Fruit fly (Drosophila melanogaster) whole organism, embryonic: ENCODE data around the gene CG3862.

Experiments used
- CG11695 ChIP-seq: fragments of 200-800 bp; sonication (Bioruptor generic); IDR thresholded peaks from 3 replicates; pipeline ENCODE4 v1.3.6; 2022; ENCODE audit warnings: missing biosample characterization, missing genetic modification characterization
- CG13424 ChIP-seq: fragments of 200-800 bp; sonication (Bioruptor generic); optimal IDR thresholded peaks from 2 replicates; lab custom pipeline; 2019; ENCODE audit warnings: missing biosample characterization, mild to moderate bottlenecking, missing genetic modification characterization, moderate library complexity
- CG13624 ChIP-seq: fragments of 200-800 bp; sonication (Bioruptor generic); optimal IDR thresholded peaks from 2 replicates; lab custom pipeline; 2016; ENCODE audit warnings: missing biosample characterization, missing genetic modification characterization
- CG14014 ChIP-seq: fragments of 200-800 bp; sonication (Bioruptor generic); IDR thresholded peaks from 2 replicates; pipeline ENCODE4 v1.3.6; 2022; ENCODE audit warnings: missing biosample characterization, missing genetic modification characterization
- CG17802 ChIP-seq: fragments of 200-800 bp; sonication (Bioruptor generic); optimal IDR thresholded peaks from 2 replicates; lab custom pipeline; 2018; ENCODE audit warnings: missing biosample characterization, mild to moderate bottlenecking, missing genetic modification characterization, moderate library complexity
- CG18262 ChIP-seq: fragments of 200-800 bp; optimal IDR thresholded peaks from 3 replicates; lab custom pipeline; 2019; ENCODE audit warnings: missing biosample characterization, mild to moderate bottlenecking, missing genetic modification characterization, moderate library complexity
- CG18476 ChIP-seq: fragments of 200-800 bp; sonication (Bioruptor generic); optimal IDR thresholded peaks from 2 replicates; lab custom pipeline; 2016; ENCODE audit warnings: missing biosample characterization, mild to moderate bottlenecking, missing genetic modification characterization
- CG2678 ChIP-seq: fragments of 200-800 bp; sonication (Bioruptor generic); optimal IDR thresholded peaks from 3 replicates; lab custom pipeline; 2019; ENCODE audit warnings: missing biosample characterization, mild to moderate bottlenecking, missing genetic modification characterization, moderate library complexity
- CG8924 ChIP-seq: fragments of 200-800 bp; optimal IDR thresholded peaks from 3 replicates; lab custom pipeline; 2019; ENCODE audit warnings: missing biosample characterization, mild to moderate bottlenecking, missing genetic modification characterization, moderate library complexity
- CG8944 ChIP-seq: fragments of 200-800 bp; sonication (Bioruptor generic); optimal IDR thresholded peaks from 3 replicates; lab custom pipeline; 2016; ENCODE audit warnings: missing biosample characterization, missing genetic modification characterization
- CG9609 ChIP-seq: fragments of 200-800 bp; sonication (Bioruptor generic); optimal IDR thresholded peaks from 3 replicates; lab custom pipeline; 2016; ENCODE audit warnings: missing biosample characterization, missing genetic modification characterization
- Chrac-16 ChIP-seq: fragments of 200-800 bp; sonication (Bioruptor generic); optimal IDR thresholded peaks from 3 replicates; lab custom pipeline; 2016; ENCODE audit warnings: missing biosample characterization, missing genetic modification characterization
- CrebB ChIP-seq: fragments of 200-800 bp; sonication (Bioruptor generic); optimal IDR thresholded peaks from 3 replicates; lab custom pipeline; 2018; ENCODE audit warnings: missing biosample characterization, mild to moderate bottlenecking, missing genetic modification characterization
- GATAe ChIP-seq: fragments of 200-800 bp; sonication (Bioruptor generic); conservative IDR thresholded peaks from 2 replicates; pipeline ENCODE4 v1.3.6; 2022; ENCODE audit warnings: missing biosample characterization, missing genetic modification characterization
- Med ChIP-seq: fragments of 200-800 bp; sonication (Bioruptor generic); peaks from one replicate; lab custom pipeline; 2016; ENCODE audit warnings: missing biosample characterization, missing genetic modification characterization, mild to moderate bottlenecking, inconsistent platforms, moderate library complexity
- Myb ChIP-seq: fragments of 200-800 bp; sonication (Bioruptor generic); optimal IDR thresholded peaks from 2 replicates; lab custom pipeline; 2016; ENCODE audit warnings: missing biosample characterization, missing genetic modification characterization
- Opbp ChIP-seq: fragments of 200-800 bp; sonication (Bioruptor generic); IDR thresholded peaks from 3 replicates; pipeline ENCODE4 v1.3.6; 2022; ENCODE audit warnings: missing biosample characterization, missing genetic modification characterization; ENCODE audit not compliant: partially characterized antibody
- Tbp ChIP-seq: fragments of >200 bp; optimal IDR thresholded peaks from 2 replicates; lab custom pipeline; 2018; ENCODE audit warnings: missing biosample characterization, missing genetic modification characterization
- bsh ChIP-seq, 2 experiments: fragments of 200-800 bp; sonication (Bioruptor generic); optimal IDR thresholded peaks; 2 replicates each; lab custom pipeline; 2017 to 2018; ENCODE audit warnings: mild to moderate bottlenecking in 2 of 2, missing biosample characterization in 2 of 2, missing genetic modification characterization in 2 of 2, moderate library complexity in 1 of 2
- btn ChIP-seq: fragments of 200-800 bp; sonication (Bioruptor generic); optimal IDR thresholded peaks from 2 replicates; lab custom pipeline; 2016; ENCODE audit warnings: missing biosample characterization, missing genetic modification characterization
- chif ChIP-seq, 2 experiments: fragments of 200-800 bp; sonication (Bioruptor generic); optimal IDR thresholded peaks; 3 replicates each; lab custom pipeline; 2016; ENCODE audit warnings: missing biosample characterization in 2 of 2, missing genetic modification characterization in 2 of 2
- chinmo ChIP-seq: fragments of 200-800 bp; sonication (Bioruptor generic); IDR thresholded peaks from 4 replicates; pipeline ENCODE4 v1.3.6; 2022; ENCODE audit warnings: missing biosample characterization, missing genetic modification characterization; ENCODE audit not compliant: partially characterized antibody
- chn ChIP-seq: fragments of 200-800 bp; sonication (Bioruptor generic); optimal IDR thresholded peaks from 2 replicates; lab custom pipeline; 2016; ENCODE audit warnings: missing biosample characterization, missing genetic modification characterization
- corto ChIP-seq: fragments of 200-800 bp; sonication (Bioruptor generic); optimal IDR thresholded peaks from 2 replicates; lab custom pipeline; 2016; ENCODE audit warnings: missing biosample characterization, mild to moderate bottlenecking, missing genetic modification characterization, moderate library complexity
- croc ChIP-seq: fragments of 200-800 bp; sonication (Bioruptor generic); conservative IDR thresholded peaks from 3 replicates; pipeline ENCODE4 v1.3.6; 2022; ENCODE audit warnings: missing biosample characterization, missing genetic modification characterization
- crol ChIP-seq: fragments of 200-800 bp; sonication (Bioruptor generic); IDR thresholded peaks from 2 replicates; pipeline ENCODE4 v1.3.6; 2022; ENCODE audit warnings: missing biosample characterization, missing genetic modification characterization
- dmrt11E ChIP-seq: fragments of 200-800 bp; sonication (Bioruptor generic); optimal IDR thresholded peaks from 3 replicates; lab custom pipeline; 2018; ENCODE audit warnings: missing biosample characterization, mild to moderate bottlenecking, missing genetic modification characterization, moderate library complexity
- esg ChIP-seq: fragments of 200-800 bp; sonication (Bioruptor generic); conservative IDR thresholded peaks from 2 replicates; pipeline ENCODE4 v1.3.6; 2022; ENCODE audit warnings: missing biosample characterization, missing genetic modification characterization
- h ChIP-seq: fragments of >200 bp; optimal IDR thresholded peaks from 2 replicates; lab custom pipeline; 2017
- kni ChIP-seq: fragments of 200-800 bp; sonication (Bioruptor generic); optimal IDR thresholded peaks from 3 replicates; lab custom pipeline; 2017; ENCODE audit warnings: mild to moderate bottlenecking, missing biosample characterization, missing genetic modification reagents, missing genetic modification characterization
- lbe ChIP-seq: fragments of 200-800 bp; sonication (Bioruptor generic); optimal IDR thresholded peaks from 2 replicates; lab custom pipeline; 2016; ENCODE audit warnings: missing biosample characterization, mild to moderate bottlenecking, missing genetic modification characterization
- luna ChIP-seq: fragments of 200-800 bp; sonication (Bioruptor generic); optimal IDR thresholded peaks from 2 replicates; lab custom pipeline; 2016; ENCODE audit warnings: missing biosample characterization, missing genetic modification characterization
- maf-S ChIP-seq: fragments of 200-800 bp; sonication (Bioruptor generic); optimal IDR thresholded peaks from 2 replicates; lab custom pipeline; 2016; ENCODE audit warnings: missing biosample characterization, missing genetic modification characterization
- nerfin-2 ChIP-seq: fragments of 200-800 bp; sonication (Bioruptor generic); IDR thresholded peaks from 2 replicates; pipeline ENCODE4 v1.3.6; 2022; ENCODE audit warnings: missing biosample characterization, missing genetic modification characterization; ENCODE audit not compliant: partially characterized antibody
- nmo ChIP-seq: fragments of 200-800 bp; sonication (Bioruptor generic); optimal IDR thresholded peaks from 2 replicates; lab custom pipeline; 2018; ENCODE audit warnings: missing biosample characterization, mild to moderate bottlenecking, missing genetic modification characterization, moderate library complexity
- nom ChIP-seq: fragments of 200-800 bp; sonication (Bioruptor generic); optimal IDR thresholded peaks from 2 replicates; lab custom pipeline; 2017; ENCODE audit warnings: missing biosample characterization, missing genetic modification characterization, mild to moderate bottlenecking, moderate library complexity, missing genetic modification reagents
- peb ChIP-seq: fragments of 200-800 bp; sonication (Bioruptor generic); IDR thresholded peaks from 2 replicates; pipeline ENCODE4 v1.3.6; 2022; ENCODE audit warnings: missing biosample characterization, missing genetic modification characterization
- pfk ChIP-seq: fragments of 200-800 bp; sonication (Bioruptor generic); optimal IDR thresholded peaks from 2 replicates; lab custom pipeline; 2018; ENCODE audit warnings: missing biosample characterization, mild to moderate bottlenecking, missing genetic modification characterization, moderate library complexity
- pita ChIP-seq: fragments of 200-800 bp; sonication (Bioruptor generic); optimal IDR thresholded peaks from 2 replicates; lab custom pipeline; 2017; ENCODE audit warnings: missing biosample characterization, mild to moderate bottlenecking, missing genetic modification characterization
- repo ChIP-seq: fragments of 200-800 bp; sonication (Bioruptor generic); optimal IDR thresholded peaks from 2 replicates; lab custom pipeline; 2016; ENCODE audit warnings: missing biosample characterization, missing genetic modification characterization
- sens ChIP-seq: fragments of 200-800 bp; sonication (Bioruptor generic); peaks from one replicate; lab custom pipeline; 2016; ENCODE audit warnings: missing biosample characterization, missing genetic modification characterization
- tap ChIP-seq: fragments of 200-800 bp; optimal IDR thresholded peaks from 3 replicates; lab custom pipeline; 2019; ENCODE audit warnings: missing biosample characterization, mild to moderate bottlenecking, missing genetic modification characterization, moderate library complexity
- ttk ChIP-seq: fragments of 200-800 bp; sonication (Bioruptor generic); IDR thresholded peaks from 2 replicates; pipeline ENCODE4 v2.1.2; 2022; ENCODE audit warnings: missing biosample characterization, missing genetic modification characterization
- zf30C ChIP-seq: fragments of 200-800 bp; sonication (Bioruptor generic); optimal IDR thresholded peaks from 3 replicates; lab custom pipeline; 2018; ENCODE audit warnings: missing biosample characterization, mild to moderate bottlenecking, missing genetic modification characterization

The CG3862 gene

dm6 chr2L:849138-849744 lies 23.6 kb upstream of the CG3862 start:
- TF ChIP-seq sens (GFP tag; lab: Kevin White, UChicago) = peak; percentile 9
- TF ChIP-seq ttk (GFP tag; lab: Robert Waterston, UW) = no peak

- TF ChIP-seq bsh (GFP tag; optimal IDR thresholded peaks at IDR 0.05; lab: Kevin White, UChicago) (peak in 1 of 2 experiments; percentile 32), crol (GFP tag; lab: Robert Waterston, UW) (peak; percentile 40; the same call in 1 of the 2 replicates), corto (GFP tag; lab: Kevin White, UChicago) (peak; percentile 45), Myb (GFP tag; lab: Kevin White, UChicago) (no peak), nom (GFP tag; lab: Kevin White, UChicago) (peak; percentile 65), CG9609 (no peak), chn (GFP tag; lab: Kevin White, UChicago) (no peak), CG8944 (GFP tag; lab: Kevin White, UChicago) (no peak), sens (GFP tag; lab: Kevin White, UChicago) (peak; percentile 22), zf30C (GFP tag; lab: Kevin White, UChicago) (peak; percentile 27), luna (GFP tag; lab: Kevin White, UChicago) (no peak), kni (GFP tag; lab: Kevin White, UChicago) (peak; percentile 67), Med (GFP tag; lab: Kevin White, UChicago) (peak; percentile 43), lbe (GFP tag; lab: Kevin White, UChicago) (peak; percentile 38)
Measured at dm6 chr2L:847988-848622, 22.4 kb upstream of the CG3862 start.

DNA sequence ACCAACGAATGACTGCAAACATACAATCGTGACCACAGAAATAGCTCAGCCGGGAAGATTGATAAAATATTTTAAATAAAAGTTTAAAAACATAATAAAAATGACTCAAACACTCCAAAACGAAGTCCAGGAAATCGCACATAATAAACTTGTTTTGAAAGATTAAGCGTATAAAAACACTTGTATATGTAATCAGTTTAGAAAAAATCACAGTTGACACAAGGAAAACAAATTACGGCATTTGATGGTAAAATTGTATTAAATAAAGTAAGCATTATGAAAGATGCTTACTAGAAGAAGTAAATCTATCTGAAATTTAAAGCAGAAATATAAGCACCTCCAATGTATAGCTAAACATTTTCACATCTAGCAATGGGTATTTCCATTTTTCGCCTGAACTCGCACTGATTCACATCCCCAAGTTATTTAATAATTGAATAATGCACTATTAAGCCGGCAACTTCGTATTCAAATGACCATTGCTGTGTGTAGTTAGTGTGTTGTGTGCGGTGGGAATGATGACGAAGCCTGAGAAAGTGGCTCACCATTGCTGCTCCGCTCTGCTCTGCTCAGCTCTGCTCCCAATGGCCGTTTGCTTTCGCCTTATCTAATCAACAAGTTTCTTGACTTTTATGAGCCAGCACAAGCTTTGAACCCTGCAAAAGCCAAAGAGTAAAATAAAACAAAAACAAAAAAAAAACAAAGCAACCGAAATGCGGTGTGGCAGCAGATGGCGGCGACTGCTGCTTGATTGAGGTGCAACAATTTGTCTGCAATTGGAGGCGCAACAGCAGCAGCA lies 21.7 kb upstream of the CG3862 start:
- TF ChIP-seq CG18262 (tag; lab: Kevin White, UChicago) = peak; percentile 55
- TF ChIP-seq maf-S = no peak
- no peak for TF ChIP-seq Chrac-16 (GFP tag; lab: Kevin White, UChicago)
- no peak for TF ChIP-seq CrebB (tag; lab: Kevin White, UChicago)
- TF ChIP-seq chinmo (GFP tag; lab: Robert Waterston, UW) = 0 out of 4 replicates have a peak, but pooled peaks have one; percentile 10
- TF ChIP-seq CG11695 (GFP tag; lab: Robert Waterston, UW) = no peak
- no peak for TF ChIP-seq peb
- peak; percentile 36 for TF ChIP-seq CG2678 (tag; lab: Kevin White, UChicago)
- TF ChIP-seq CG18476 = no peak
- no peak for TF ChIP-seq Opbp (GFP tag; lab: Robert Waterston, UW)
- no peak for TF ChIP-seq GATAe (GFP tag; lab: Robert Waterston, UW)
- TF ChIP-seq CG14014 (GFP tag; lab: Robert Waterston, UW) = no peak
- TF ChIP-seq CG13424 = peak; percentile 4
- TF ChIP-seq pita = no peak
- no peak for TF ChIP-seq dmrt11E
- no peak for TF ChIP-seq esg (GFP tag; lab: Robert Waterston, UW)
- no peak for TF ChIP-seq pfk
- no peak for TF ChIP-seq tap
- TF ChIP-seq btn (GFP tag; lab: Kevin White, UChicago) = no peak
- TF ChIP-seq nmo (GFP tag; lab: Kevin White, UChicago) = peak; percentile 38
- TF ChIP-seq chif (GFP tag; optimal IDR thresholded peaks at IDR 0.05; lab: Kevin White, UChicago) = no peak
- no peak for TF ChIP-seq repo (GFP tag; lab: Kevin White, UChicago)
- TF ChIP-seq CG13624 (GFP tag; lab: Kevin White, UChicago) = no peak
- TF ChIP-seq croc (GFP tag; lab: Robert Waterston, UW) = no peak
- no peak for TF ChIP-seq Tbp
- TF ChIP-seq h (lab: Kevin White, UChicago) = no peak
- no peak for TF ChIP-seq nerfin-2 (GFP tag; lab: Robert Waterston, UW)
- no peak for TF ChIP-seq CG17802
- TF ChIP-seq CG8924 (tag; lab: Kevin White, UChicago) = peak; percentile 19
